Worm (Caenorhabditis elegans) whole organism, early embryonic: Measurements from ENCODE around the gene vha-8.

Experiments
- B0310.2 ChIP-seq: sonication (generic microtip); optimal IDR thresholded peaks from 2 replicates; lab custom pipeline; 2016; ENCODE audit warnings: mild to moderate bottlenecking, missing genetic modification characterization, missing compliant biosample characterization
- F13C5.2 ChIP-seq: sonication (generic microtip); optimal IDR thresholded peaks from 2 replicates; lab custom pipeline; 2017; ENCODE audit warnings: mild to moderate bottlenecking, missing genetic modification characterization, inconsistent platforms, missing compliant biosample characterization
- ama-1 ChIP-seq: fragments of 150-350 bp; optimal IDR thresholded peaks from 2 replicates; lab custom pipeline; 2014
- ceh-13 ChIP-seq: fragments of 200-800 bp; sonication (Bioruptor generic); optimal IDR thresholded peaks from 2 replicates; lab custom pipeline; 2018; ENCODE audit warnings: mild to moderate bottlenecking, missing genetic modification characterization, missing compliant biosample characterization
- ceh-36 ChIP-seq: sonication (generic microtip); optimal IDR thresholded peaks from 2 replicates; lab custom pipeline; 2016; ENCODE audit warnings: missing genetic modification characterization, inconsistent platforms, missing compliant biosample characterization
- ets-7 ChIP-seq: sonication (generic microtip); optimal IDR thresholded peaks from 2 replicates; lab custom pipeline; 2016; ENCODE audit warnings: missing genotype, missing genetic modification characterization, missing compliant biosample characterization
- hmbx-1 ChIP-seq: sonication (generic microtip); optimal IDR thresholded peaks from 2 replicates; lab custom pipeline; 2016; ENCODE audit warnings: mild to moderate bottlenecking, missing genetic modification characterization, missing compliant biosample characterization
- hmg-4 ChIP-seq: fragments of 200-800 bp; sonication (Bioruptor generic); optimal IDR thresholded peaks from 2 replicates; lab custom pipeline; 2018; ENCODE audit warnings: mild to moderate bottlenecking, missing genetic modification characterization, missing compliant biosample characterization
- hnd-1 ChIP-seq: sonication (generic microtip); optimal IDR thresholded peaks from 2 replicates; lab custom pipeline; 2016; ENCODE audit warnings: missing genetic modification characterization, missing compliant biosample characterization
- pes-1 ChIP-seq: fragments of 200-800 bp; sonication (Bioruptor generic); IDR thresholded peaks from 2 replicates; pipeline ENCODE4 v1.3.6; 2022; ENCODE audit warnings: missing genetic modification reagents, missing genetic modification characterization, missing compliant biosample characterization
- scrt-1 ChIP-seq: fragments of 200-800 bp; sonication (Bioruptor generic); IDR thresholded peaks from 2 replicates; pipeline ENCODE4 v1.3.6; 2022; ENCODE audit warnings: missing genetic modification characterization, missing compliant biosample characterization
- sea-1 ChIP-seq: fragments of 200-800 bp; sonication (Bioruptor generic); conservative IDR thresholded peaks from 2 replicates; pipeline ENCODE4 v1.3.6; 2022; ENCODE audit warnings: missing genetic modification characterization, missing compliant biosample characterization
- tbx-11 ChIP-seq: fragments of 200-800 bp; sonication (Bioruptor generic); IDR thresholded peaks from 2 replicates; pipeline ENCODE4 v1.3.6; 2022; ENCODE audit warnings: missing genetic modification characterization, missing compliant biosample characterization
- tbx-37 ChIP-seq: fragments of 200-800 bp; sonication (Bioruptor generic); conservative IDR thresholded peaks from 2 replicates; pipeline ENCODE4 v1.3.6; 2022; ENCODE audit warnings: missing genetic modification reagents, missing genetic modification characterization, missing compliant biosample characterization
- tra-4 ChIP-seq: sonication (generic microtip); optimal IDR thresholded peaks from 2 replicates; lab custom pipeline; 2017; ENCODE audit warnings: missing genetic modification characterization, missing compliant biosample characterization

The vha-8 gene

ce11 chrIV:6836769-6837168 is 45.9 kb downstream of the vha-8 start:
- TF ChIP-seq sea-1 (no peak), B0310.2 (tag; lab: Kevin White, UChicago) (no peak), tra-4 (tag; lab: Kevin White, UChicago) (no peak), ceh-13 (GFP tag; lab: Kevin White, UChicago) (no peak), hnd-1 (tag; lab: Kevin White, UChicago) (no peak), scrt-1 (GFP tag; lab: Robert Waterston, UW) (no peak)

ce11 chrIV:6839091-6839522 is 48.2 kb downstream of the vha-8 start:
- TF ChIP-seq ets-7 (tag; lab: Kevin White, UChicago) (no peak), F13C5.2 (tag; lab: Kevin White, UChicago) (no peak), ceh-13 (GFP tag; lab: Kevin White, UChicago) (no peak)

ce11 chrIV:6841562-6842282 is 50.8 kb downstream of the vha-8 start:
- TF ChIP-seq sea-1, result no peak
- TF ChIP-seq tbx-11 (GFP tag; lab: Robert Waterston, UW), result no peak
- no peak for TF ChIP-seq ceh-36
- TF ChIP-seq hmg-4 (GFP tag; lab: Kevin White, UChicago), result no peak
- TF ChIP-seq ets-7 (tag; lab: Kevin White, UChicago), result no peak
- TF ChIP-seq hmbx-1 (tag; lab: Kevin White, UChicago), result no peak
- no peak for TF ChIP-seq hnd-1 (tag; lab: Kevin White, UChicago)
- no peak for TF ChIP-seq ceh-13 (GFP tag; lab: Kevin White, UChicago)
- TF ChIP-seq ama-1, result no peak
- no peak for TF ChIP-seq tbx-37 (GFP tag; lab: Robert Waterston, UW)
- no peak for TF ChIP-seq pes-1
- TF ChIP-seq F13C5.2 (tag; lab: Kevin White, UChicago), result no peak
- TF ChIP-seq scrt-1 (GFP tag; lab: Robert Waterston, UW), result no peak
